Fruit fly (Drosophila melanogaster): ENCODE data around the gene CG14325.
A peak's percentile ranks its signal among the peaks of the same experiment; 100 is the strongest.

The CG14325 gene

DNA sequence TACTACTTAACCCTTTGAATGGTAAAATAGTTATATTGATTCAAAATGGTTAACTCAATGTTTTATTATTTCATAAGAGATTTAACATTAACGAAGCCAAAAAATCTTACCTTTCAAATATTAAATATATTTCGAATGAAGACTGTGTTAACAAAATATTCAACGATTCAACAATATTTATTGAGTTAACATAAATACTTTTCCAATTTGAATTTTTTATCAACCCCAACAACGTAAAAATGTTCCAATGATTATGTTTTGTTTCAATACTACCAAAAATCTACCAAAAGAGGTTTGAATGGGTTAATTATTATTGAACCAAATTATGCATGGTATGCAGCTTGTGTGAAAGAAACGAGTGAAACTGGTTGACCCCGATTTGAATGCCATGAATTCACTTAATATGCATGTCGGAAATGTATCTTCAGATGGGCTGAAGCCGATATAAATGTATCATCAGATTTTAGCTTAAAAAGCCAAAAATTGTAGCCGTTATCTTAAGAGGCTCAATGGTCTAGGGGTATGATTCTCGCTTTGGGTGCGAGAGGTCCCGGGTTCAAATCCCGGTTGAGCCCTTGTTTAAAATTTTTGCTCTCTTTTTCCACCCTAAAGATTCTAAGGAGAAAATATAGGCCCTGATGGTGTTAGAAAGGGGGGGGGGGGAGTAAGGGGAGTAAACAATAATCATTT lies 4.4 kb downstream of the CG14325 start (continued):
- TF ChIP-seq CG6765 (GFP tag; optimal IDR thresholded peaks at IDR 0.05) (no peak), CG13424 (tag; optimal IDR thresholded peaks at IDR 0.05) (peak; percentile 10), CG17802 (tag; optimal IDR thresholded peaks at IDR 0.05) (no peak), klu (GFP tag; IDR thresholded peaks at IDR 0.05) (no peak), CG11456 (GFP tag; IDR thresholded peaks at IDR 0.05) (no peak), Deaf1 (tag; optimal IDR thresholded peaks at IDR 0.05) (no peak), amos (GFP tag; IDR thresholded peaks at IDR 0.05; ENCODE audit: partially characterized antibody) (peak; percentile 48; the same call in 1 of the 2 replicates), CG11093 (GFP tag; IDR thresholded peaks at IDR 0.05) (no peak), schlank (tag; optimal IDR thresholded peaks at IDR 0.05) (no peak), Blimp-1 (GFP tag; optimal IDR thresholded peaks at IDR 0.05) (no peak), CG12942 (GFP tag; optimal IDR thresholded peaks at IDR 0.05) (no peak), abd-A (tag; optimal IDR thresholded peaks at IDR 0.05) (peak; percentile 69), CG17385 (GFP tag; optimal IDR thresholded peaks at IDR 0.05) (no peak), CG6683 (GFP tag; optimal IDR thresholded peaks at IDR 0.05) (no peak), CG32532 (GFP tag; IDR thresholded peaks at IDR 0.05) (no peak), jing (GFP tag; optimal IDR thresholded peaks at IDR 0.05) (no peak), CG12744 (GFP tag; optimal IDR thresholded peaks at IDR 0.05) (no peak), CG9876 (GFP tag; optimal IDR thresholded peaks at IDR 0.05) (no peak), CG10565 (GFP tag; optimal IDR thresholded peaks at IDR 0.05) (no peak), MESR4 (GFP tag; optimal IDR thresholded peaks at IDR 0.05) (no peak), CG15073 (GFP tag; optimal IDR thresholded peaks at IDR 0.05) (no peak), dmrt99B (tag; optimal IDR thresholded peaks at IDR 0.05) (peak; percentile 45), CG1529 (GFP tag; optimal IDR thresholded peaks at IDR 0.05) (no peak), tup (GFP tag; optimal IDR thresholded peaks at IDR 0.05) (no peak), en (GFP tag; optimal IDR thresholded peaks at IDR 0.05) (no peak), phol (tag; optimal IDR thresholded peaks at IDR 0.05) (no peak), aop (GFP tag; IDR thresholded peaks at IDR 0.05) (no peak), CG10979 (tag; optimal IDR thresholded peaks at IDR 0.05) (peak; percentile 2), Bdp1 (GFP tag; optimal IDR thresholded peaks at IDR 0.05) (peak; percentile 82), CG11560 (tag; IDR thresholded peaks at IDR 0.05) (no peak), HLH54F (GFP tag; optimal IDR thresholded peaks at IDR 0.05) (no peak), Dref (GFP tag; IDR thresholded peaks at IDR 0.05) (no peak), CG12071 (GFP tag; optimal IDR thresholded peaks at IDR 0.05) (no peak), usp (GFP tag; optimal IDR thresholded peaks at IDR 0.05) (no peak), CG18262 (tag; optimal IDR thresholded peaks at IDR 0.05) (peak; percentile 27), CG34422 (GFP tag; IDR thresholded peaks at IDR 0.05) (no peak), Scr (GFP tag; IDR thresholded peaks at IDR 0.05; ENCODE audit: partially characterized antibody) (no peak; the same call in 1 of the 2 replicates), CG2678 (tag; optimal IDR thresholded peaks at IDR 0.05) (peak; percentile 27), GATAe (GFP tag; conservative IDR thresholded peaks at IDR 0.05) (no peak), CG12236 (GFP tag; optimal IDR thresholded peaks at IDR 0.05) (no peak), Sox102F (GFP tag; optimal IDR thresholded peaks at IDR 0.05) (peak; percentile 4), sug (tag; optimal IDR thresholded peaks at IDR 0.05) (no peak), CG14014 (GFP tag; IDR thresholded peaks at IDR 0.05) (no peak), CG3281 (GFP tag; optimal IDR thresholded peaks at IDR 0.05) (no peak), bab2 (GFP tag; optimal IDR thresholded peaks at IDR 0.05) (no peak), bsh (GFP tag; optimal IDR thresholded peaks at IDR 0.05) (no peak), CG8924 (tag; optimal IDR thresholded peaks at IDR 0.05) (peak; percentile 16), fru (optimal IDR thresholded peaks at IDR 0.05) (no peak), CG18011 (GFP tag; optimal IDR thresholded peaks at IDR 0.05) (no peak), Hr51 (GFP tag; optimal IDR thresholded peaks at IDR 0.05) (peak in 1 of 2 experiments; percentile 18)
